Fruit fly (Drosophila melanogaster) whole organism, wandering third instar larva: ENCODE data around the gene Spec2.

Experiments used
- Abd-B ChIP-seq: fragments of >200 bp; optimal IDR thresholded peaks from 2 replicates; lab custom pipeline; 2017; ENCODE audit warnings: missing biosample characterization, missing genetic modification characterization
- CG32264 ChIP-seq: fragments of 200-800 bp; sonication (Bioruptor generic); optimal IDR thresholded peaks from 2 replicates; lab custom pipeline; 2016; ENCODE audit warnings: missing biosample characterization, missing genetic modification characterization
- CG9705 ChIP-seq: fragments of 200-800 bp; sonication (Bioruptor generic); optimal IDR thresholded peaks from 2 replicates; lab custom pipeline; 2018; ENCODE audit warnings: missing biosample characterization, mild to moderate bottlenecking, missing genetic modification characterization
- CrebA ChIP-seq: fragments of 200-800 bp; sonication (Bioruptor generic); optimal IDR thresholded peaks from 2 replicates; lab custom pipeline; 2016; ENCODE audit warnings: missing biosample characterization, mild to moderate bottlenecking, missing genetic modification characterization, borderline replicate concordance
- Dfd ChIP-seq: fragments of >200 bp; optimal IDR thresholded peaks from 2 replicates; lab custom pipeline; 2017; ENCODE audit warnings: missing biosample characterization, missing genetic modification characterization
- Dif ChIP-seq: fragments of 200-275, 200-300 bp; sonication (Bioruptor generic); optimal IDR thresholded peaks from 2 replicates; lab custom pipeline; 2018; ENCODE audit warnings: missing biosample characterization, missing genetic modification characterization; ENCODE audit not compliant: partially characterized antibody
- GATAd ChIP-seq: sonication (Bioruptor generic); optimal IDR thresholded peaks from 2 replicates; lab custom pipeline; 2016; ENCODE audit warnings: missing biosample characterization, missing genetic modification characterization
- HLH106 ChIP-seq: fragments of 200-800 bp; optimal IDR thresholded peaks from 3 replicates; lab custom pipeline; 2019; ENCODE audit warnings: missing biosample characterization, mild to moderate bottlenecking, missing genetic modification characterization, moderate library complexity
- Hnf4 ChIP-seq: fragments of 200-800 bp; sonication (Bioruptor generic); optimal IDR thresholded peaks from 2 replicates; lab custom pipeline; 2016; ENCODE audit warnings: missing biosample characterization, mild to moderate bottlenecking, missing genetic modification characterization
- Hr78 ChIP-seq: fragments of >200 bp; optimal IDR thresholded peaks from 2 replicates; lab custom pipeline; 2017; ENCODE audit warnings: missing biosample characterization, missing genetic modification characterization
- Hr83 ChIP-seq: fragments of 200-300 bp; sonication (Bioruptor generic); optimal IDR thresholded peaks from 2 replicates; lab custom pipeline; 2016; ENCODE audit warnings: missing biosample characterization, mild to moderate bottlenecking, missing genetic modification characterization, moderate library complexity; ENCODE audit not compliant: poor library complexity, severe bottlenecking
- Jra ChIP-seq: sonication (Bioruptor generic); optimal IDR thresholded peaks from 2 replicates; lab custom pipeline; 2016; ENCODE audit warnings: missing biosample characterization, missing genetic modification characterization
- Mio ChIP-seq: sonication (Bioruptor generic); optimal IDR thresholded peaks from 2 replicates; lab custom pipeline; 2016; ENCODE audit warnings: missing biosample characterization, missing genetic modification characterization
- Myc ChIP-seq: fragments of >200 bp; optimal IDR thresholded peaks from 2 replicates; lab custom pipeline; 2017
- N ChIP-seq: fragments of >200 bp; optimal IDR thresholded peaks from 2 replicates; lab custom pipeline; 2018; ENCODE audit warnings: missing biosample characterization, missing external identifiers, missing genetic modification characterization
- OdsH ChIP-seq: fragments of 200-800 bp; sonication (Bioruptor generic); optimal IDR thresholded peaks from 2 replicates; lab custom pipeline; 2016; ENCODE audit warnings: missing biosample characterization, mild to moderate bottlenecking, missing genetic modification characterization
- Rel ChIP-seq, 2 experiments: fragments of 200-800 bp; sonication (Bioruptor generic) in 1 of 2; optimal IDR thresholded peaks; 2 replicates in 1 of 2; 3 replicates in 1 of 2; lab custom pipeline; 2016 to 2019; ENCODE audit warnings: mild to moderate bottlenecking in 2 of 2, missing biosample characterization in 2 of 2, missing genetic modification characterization in 2 of 2, moderate library complexity in 1 of 2
- Sp1 ChIP-seq: fragments of 200-800 bp; sonication (Bioruptor generic); optimal IDR thresholded peaks from 3 replicates; lab custom pipeline; 2019; ENCODE audit warnings: missing biosample characterization, mild to moderate bottlenecking, missing genetic modification characterization, moderate library complexity
- Vsx2 ChIP-seq: fragments of 200-300, 225-300 bp; sonication (Bioruptor generic); optimal IDR thresholded peaks from 2 replicates; lab custom pipeline; 2018; ENCODE audit warnings: missing biosample characterization, missing genetic modification characterization; ENCODE audit not compliant: partially characterized antibody
- br ChIP-seq: fragments of 200-800 bp; sonication (Bioruptor generic); optimal IDR thresholded peaks from 2 replicates; lab custom pipeline; 2016; ENCODE audit warnings: missing biosample characterization, missing genetic modification characterization
- brk ChIP-seq: fragments of 200-800 bp; sonication (Bioruptor generic); optimal IDR thresholded peaks from 2 replicates; lab custom pipeline; 2016; ENCODE audit warnings: missing biosample characterization, mild to moderate bottlenecking, missing genetic modification characterization
- dl ChIP-seq, 2 experiments: fragments of 175-275, 200-275 bp in 1 of 2; fragments of 200-275 bp in 1 of 2; sonication (Bioruptor generic); optimal IDR thresholded peaks; lab custom pipeline; 2018; ENCODE audit warnings: mild to moderate bottlenecking in 2 of 2, missing biosample characterization in 2 of 2, missing genetic modification characterization in 2 of 2, moderate library complexity in 2 of 2; ENCODE audit not compliant: partially characterized antibody in 2 of 2, insufficient read depth in 1 of 2
- dmrt93B ChIP-seq: fragments of 200-800 bp; sonication (Bioruptor generic); optimal IDR thresholded peaks from 2 replicates; lab custom pipeline; 2018; ENCODE audit warnings: missing biosample characterization, mild to moderate bottlenecking, missing genetic modification characterization
- dsf ChIP-seq: sonication (Bioruptor generic); optimal IDR thresholded peaks from 2 replicates; lab custom pipeline; 2016; ENCODE audit warnings: missing biosample characterization, missing genetic modification characterization, borderline replicate concordance
- ey ChIP-seq: fragments of 200-800 bp; sonication (Bioruptor generic); optimal IDR thresholded peaks from 2 replicates; lab custom pipeline; 2016; ENCODE audit warnings: missing biosample characterization, missing genetic modification characterization
- foxo ChIP-seq, 2 experiments: fragments of 200-800 bp; sonication (Bioruptor generic); optimal IDR thresholded peaks; 2 replicates in 1 of 2; 3 replicates in 1 of 2; lab custom pipeline; 2016 to 2017; ENCODE audit warnings: missing biosample characterization in 2 of 2, missing genetic modification characterization in 2 of 2
- fru ChIP-seq: fragments of 200-800 bp; sonication (Bioruptor generic); optimal IDR thresholded peaks from 3 replicates; lab custom pipeline; 2016; ENCODE audit warnings: missing biosample characterization, mild to moderate bottlenecking, missing genetic modification characterization
- h ChIP-seq: fragments of 200-800 bp; sonication (Bioruptor generic); optimal IDR thresholded peaks from 3 replicates; lab custom pipeline; 2016; ENCODE audit warnings: missing biosample characterization, mild to moderate bottlenecking, missing genetic modification characterization
- jim ChIP-seq: fragments of 175-275, 200-325 bp; sonication (Bioruptor generic); optimal IDR thresholded peaks from 2 replicates; lab custom pipeline; 2016; ENCODE audit warnings: missing biosample characterization, mild to moderate bottlenecking, missing genetic modification characterization
- lola ChIP-seq: fragments of >200 bp; optimal IDR thresholded peaks from 2 replicates; lab custom pipeline; 2017; ENCODE audit warnings: missing biosample characterization, missing genetic modification characterization
- pan ChIP-seq: fragments of >200 bp; optimal IDR thresholded peaks from 2 replicates; lab custom pipeline; 2017
- psq ChIP-seq: fragments of 200-800 bp; sonication (Bioruptor generic); optimal IDR thresholded peaks from 3 replicates; lab custom pipeline; 2017; ENCODE audit warnings: missing biosample characterization, mild to moderate bottlenecking, missing genetic modification characterization, moderate library complexity
- rgr ChIP-seq: fragments of 200-800 bp; sonication (Bioruptor generic); optimal IDR thresholded peaks from 3 replicates; lab custom pipeline; 2016; ENCODE audit warnings: missing biosample characterization, mild to moderate bottlenecking, missing genetic modification characterization
- sage ChIP-seq: fragments of 200-800 bp; sonication (Bioruptor generic); optimal IDR thresholded peaks from 2 replicates; lab custom pipeline; 2016; ENCODE audit warnings: missing biosample characterization, mild to moderate bottlenecking, missing genetic modification characterization
- sv ChIP-seq: fragments of 200-800 bp; sonication (Bioruptor generic); optimal IDR thresholded peaks from 3 replicates; lab custom pipeline; 2016; ENCODE audit warnings: missing biosample characterization, missing genetic modification characterization
- tai ChIP-seq: sonication (Bioruptor generic); optimal IDR thresholded peaks from 2 replicates; lab custom pipeline; 2016; ENCODE audit warnings: missing biosample characterization, missing genetic modification characterization
- usp ChIP-seq: fragments of >200 bp; optimal IDR thresholded peaks from 2 replicates; lab custom pipeline; 2017; ENCODE audit warnings: missing biosample characterization, missing genetic modification characterization
- woc ChIP-seq: sonication (Bioruptor generic); optimal IDR thresholded peaks from 2 replicates; lab custom pipeline; 2016; ENCODE audit warnings: missing biosample characterization, mild to moderate bottlenecking, missing genetic modification characterization

Spec2 gene

DNA sequence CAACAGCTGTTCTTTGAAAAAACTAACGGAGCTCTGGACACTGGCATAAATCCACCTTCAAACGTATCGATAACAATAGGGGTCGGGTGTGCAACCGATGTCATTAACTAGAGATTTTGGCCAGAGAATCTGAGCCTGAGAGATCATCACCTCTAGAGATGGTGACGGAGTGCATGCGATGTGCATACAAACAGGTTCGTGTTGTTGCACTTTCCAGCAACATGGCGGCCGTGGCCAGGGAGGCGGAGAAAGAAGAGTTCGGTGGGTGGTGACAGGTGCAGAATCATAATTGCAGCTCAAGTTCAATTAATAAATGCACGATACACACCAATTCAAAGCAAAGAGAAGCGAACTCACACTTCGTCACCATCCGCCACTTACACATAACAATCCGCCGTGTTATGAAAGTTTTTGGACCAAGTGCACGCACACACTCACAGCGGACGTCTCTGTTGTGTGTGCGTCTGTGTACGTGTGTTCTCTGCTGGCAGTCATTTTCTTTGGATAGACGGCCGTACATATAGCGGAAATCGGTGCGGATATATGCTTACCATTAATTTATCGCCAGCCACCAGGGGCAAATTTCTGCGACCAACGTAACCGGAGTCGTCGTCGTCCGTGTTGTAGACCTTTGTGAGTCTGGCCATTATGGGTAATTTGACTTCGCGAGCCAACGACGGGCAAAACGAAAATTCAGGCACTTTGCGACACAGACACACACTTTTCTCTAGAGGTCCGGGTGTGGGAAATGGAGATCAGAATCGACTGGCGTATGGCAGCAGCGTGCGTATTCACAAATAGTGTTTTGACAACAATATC is 35.3 kb upstream of the Spec2 start:
- TF ChIP-seq CG9705 (GFP tag; lab: Kevin White, UChicago) (no peak), Vsx2 (GFP tag; lab: Kevin White, UChicago) (no peak), Myc (lab: Kevin White, UChicago) (no peak), lola (GFP tag; lab: Kevin White, UChicago) (no peak), dmrt93B (GFP tag; lab: Kevin White, UChicago) (no peak), Hr83 (peak; percentile 36), fru (peak; percentile 29), foxo (GFP tag; optimal IDR thresholded peaks at IDR 0.05; lab: Kevin White, UChicago) (peak in 1 of 2 experiments; percentile 20), Abd-B (GFP tag; lab: Kevin White, UChicago) (no peak), Mio (GFP tag; lab: Kevin White, UChicago) (no peak), sv (no peak), tai (no peak), Jra (no peak), br (GFP tag; lab: Kevin White, UChicago) (no peak), dsf (GFP tag; lab: Kevin White, UChicago) (no peak), brk (no peak), ey (GFP tag; lab: Kevin White, UChicago) (no peak), Sp1 (GFP tag; lab: Kevin White, UChicago) (no peak), N (GFP tag; lab: Kevin White, UChicago) (no peak), Hnf4 (GFP tag; lab: Kevin White, UChicago) (peak; percentile 15), woc (no peak), CrebA (no peak), HLH106 (tag; lab: Kevin White, UChicago) (no peak), OdsH (GFP tag; lab: Kevin White, UChicago) (peak; percentile 5), GATAd (GFP tag; lab: Kevin White, UChicago) (no peak), Dfd (no peak), usp (GFP tag; lab: Kevin White, UChicago) (no peak), h (GFP tag; lab: Kevin White, UChicago) (peak; percentile 39), psq (GFP tag; lab: Kevin White, UChicago) (peak; percentile 3), sage (GFP tag; lab: Kevin White, UChicago) (no peak), dl (GFP tag; optimal IDR thresholded peaks at IDR 0.05; lab: Kevin White, UChicago; ENCODE audit: insufficient read depth in 1 of 2, partially characterized antibody in 2 of 2) (no peak), Dif (no peak), CG32264 (no peak), jim (no peak), Rel (GFP tag; optimal IDR thresholded peaks at IDR 0.05; lab: Kevin White, UChicago) (no peak), Rel (tag; optimal IDR thresholded peaks at IDR 0.05; lab: Kevin White, UChicago) (no peak), rgr (GFP tag; lab: Kevin White, UChicago) (peak; percentile 2), Hr78 (GFP tag; lab: Kevin White, UChicago) (no peak), pan (lab: Kevin White, UChicago) (no peak)

DNA sequence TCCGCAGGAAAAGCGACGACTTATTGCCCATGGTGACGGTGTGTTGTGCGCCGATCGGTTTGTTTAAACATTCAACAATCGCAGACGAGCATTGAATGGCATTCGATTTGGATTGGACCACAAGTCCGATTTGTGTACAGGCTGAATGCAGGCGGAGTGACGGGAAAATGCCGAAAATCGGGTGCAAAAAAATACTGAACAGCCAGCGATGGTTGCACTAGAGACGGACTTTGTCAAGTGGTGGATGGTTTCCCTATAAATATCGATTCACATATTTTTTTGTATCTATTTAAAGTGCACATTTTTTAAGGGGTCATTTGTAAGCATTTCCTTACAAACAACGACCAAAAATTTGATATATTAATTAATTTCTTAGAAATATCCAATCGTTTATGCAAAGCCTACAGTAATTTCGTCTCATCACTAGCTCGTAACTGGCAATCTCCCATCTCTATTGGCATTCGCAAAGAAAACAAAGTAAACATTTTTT is 30.8 kb upstream of the Spec2 start, which contains the start of the genes elm and MED27:
Gene elm, minus strand, starts transcription at position 170 of the 490 bp plus-strand sequence.
Gene MED27, plus strand, starts transcription at position 448 of the 490 bp plus-strand sequence.
- TF ChIP-seq CrebA = no peak
- peak; percentile 41 to 96 for TF ChIP-seq foxo (GFP tag; optimal IDR thresholded peaks at IDR 0.05; lab: Kevin White, UChicago)
- peak; percentile 87 for TF ChIP-seq CG9705 (GFP tag; lab: Kevin White, UChicago)
- TF ChIP-seq lola (GFP tag; lab: Kevin White, UChicago) = no peak
- peak; percentile 55 for TF ChIP-seq Mio (GFP tag; lab: Kevin White, UChicago)
- peak; percentile 88 for TF ChIP-seq sage (GFP tag; lab: Kevin White, UChicago)
- TF ChIP-seq dsf (GFP tag; lab: Kevin White, UChicago) = peak; percentile 93
- no peak for TF ChIP-seq Vsx2 (GFP tag; lab: Kevin White, UChicago)
- TF ChIP-seq CG32264 = peak; percentile 81
- peak; percentile 91 for TF ChIP-seq Jra
- peak; percentile 95 for TF ChIP-seq HLH106 (tag; lab: Kevin White, UChicago)
- peak; percentile 95 for TF ChIP-seq h (GFP tag; lab: Kevin White, UChicago)
- TF ChIP-seq Hr83 = peak; percentile 50
- TF ChIP-seq Myc (lab: Kevin White, UChicago) = no peak
- no peak for TF ChIP-seq tai
- peak; percentile 94 for TF ChIP-seq rgr (GFP tag; lab: Kevin White, UChicago)
- peak; percentile 87 for TF ChIP-seq psq (GFP tag; lab: Kevin White, UChicago)
- TF ChIP-seq br (GFP tag; lab: Kevin White, UChicago) = peak; percentile 93
- no peak for TF ChIP-seq brk
- TF ChIP-seq Hr78 (GFP tag; lab: Kevin White, UChicago) = no peak
- TF ChIP-seq dl (GFP tag; optimal IDR thresholded peaks at IDR 0.05; lab: Kevin White, UChicago; ENCODE audit: insufficient read depth in 1 of 2, partially characterized antibody in 2 of 2) = no peak
- no peak for TF ChIP-seq Rel (GFP tag; optimal IDR thresholded peaks at IDR 0.05; lab: Kevin White, UChicago)
- peak; percentile 69 for TF ChIP-seq Rel (tag; optimal IDR thresholded peaks at IDR 0.05; lab: Kevin White, UChicago)
- TF ChIP-seq usp (GFP tag; lab: Kevin White, UChicago) = no peak
- peak; percentile 5 for TF ChIP-seq Dif
- peak; percentile 94 for TF ChIP-seq dmrt93B (GFP tag; lab: Kevin White, UChicago)
- TF ChIP-seq fru = peak; percentile 93
- TF ChIP-seq N (GFP tag; lab: Kevin White, UChicago) = no peak
- TF ChIP-seq Dfd = no peak
- TF ChIP-seq pan (lab: Kevin White, UChicago) = no peak
- TF ChIP-seq Sp1 (GFP tag; lab: Kevin White, UChicago) = peak; percentile 91
- peak; percentile 3 for TF ChIP-seq jim
- no peak for TF ChIP-seq Abd-B (GFP tag; lab: Kevin White, UChicago)
- TF ChIP-seq GATAd (GFP tag; lab: Kevin White, UChicago) = peak; percentile 92
- TF ChIP-seq Hnf4 (GFP tag; lab: Kevin White, UChicago) = peak; percentile 95
- TF ChIP-seq sv = peak; percentile 91
- TF ChIP-seq woc = peak; percentile 97
- peak; percentile 94 for TF ChIP-seq ey (GFP tag; lab: Kevin White, UChicago)
- TF ChIP-seq OdsH (GFP tag; lab: Kevin White, UChicago) = peak; percentile 90
